Worm (Caenorhabditis elegans): ENCODE measurements around the gene chc-1.

DNA sequence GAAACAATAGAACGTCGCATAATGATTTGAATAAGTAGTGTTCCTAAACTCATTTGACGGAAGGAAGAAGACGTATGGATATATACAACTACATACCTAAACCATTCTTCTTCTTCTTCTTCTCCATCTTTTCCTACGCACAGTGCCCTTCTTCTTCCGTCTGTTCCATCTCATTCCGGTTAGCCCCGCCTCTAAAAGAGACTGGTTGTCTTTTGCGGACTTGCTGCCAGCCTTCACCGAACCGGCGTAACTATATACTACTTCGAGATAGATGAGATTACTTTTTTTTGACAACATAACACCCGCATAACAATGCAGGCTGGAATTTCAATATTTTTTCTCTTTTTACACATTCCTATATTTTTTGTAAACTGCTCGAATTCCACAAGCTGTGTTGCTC lies 43.2 kb upstream of the chc-1 start, which contains the start of the genes K08E5.5 and mua-3:
- no peak for TF ChIP-seq sdc-2 (tag; optimal IDR thresholded peaks at IDR 0.05)
- TF ChIP-seq pag-3 (tag; optimal IDR thresholded peaks at IDR 0.05; ENCODE audit: borderline replicate concordance) = no peak
- no peak for TF ChIP-seq nhr-11 (tag; optimal IDR thresholded peaks at IDR 0.05)
